Fruit fly (Drosophila melanogaster) whole organism, wandering third instar larva: ENCODE data around the gene Cht5.
A peak's percentile ranks its signal among the peaks of the same experiment; 100 is the strongest.

Experiments used
- CG32264 ChIP-seq: fragments of 200-800 bp; sonication (Bioruptor generic); optimal IDR thresholded peaks from 2 replicates; lab custom pipeline; 2016; ENCODE audit warnings: missing biosample characterization, missing genetic modification characterization
- CG9705 ChIP-seq: fragments of 200-800 bp; sonication (Bioruptor generic); optimal IDR thresholded peaks from 2 replicates; lab custom pipeline; 2018; ENCODE audit warnings: missing biosample characterization, mild to moderate bottlenecking, missing genetic modification characterization
- CrebA ChIP-seq: fragments of 200-800 bp; sonication (Bioruptor generic); optimal IDR thresholded peaks from 2 replicates; lab custom pipeline; 2016; ENCODE audit warnings: missing biosample characterization, mild to moderate bottlenecking, missing genetic modification characterization, borderline replicate concordance
- Dfd ChIP-seq: fragments of >200 bp; optimal IDR thresholded peaks from 2 replicates; lab custom pipeline; 2017; ENCODE audit warnings: missing biosample characterization, missing genetic modification characterization
- GATAd ChIP-seq: sonication (Bioruptor generic); optimal IDR thresholded peaks from 2 replicates; lab custom pipeline; 2016; ENCODE audit warnings: missing biosample characterization, missing genetic modification characterization
- HLH106 ChIP-seq: fragments of 200-800 bp; optimal IDR thresholded peaks from 3 replicates; lab custom pipeline; 2019; ENCODE audit warnings: missing biosample characterization, mild to moderate bottlenecking, missing genetic modification characterization, moderate library complexity
- Hnf4 ChIP-seq: fragments of 200-800 bp; sonication (Bioruptor generic); optimal IDR thresholded peaks from 2 replicates; lab custom pipeline; 2016; ENCODE audit warnings: missing biosample characterization, mild to moderate bottlenecking, missing genetic modification characterization
- Hr78 ChIP-seq: fragments of >200 bp; optimal IDR thresholded peaks from 2 replicates; lab custom pipeline; 2017; ENCODE audit warnings: missing biosample characterization, missing genetic modification characterization
- Hr83 ChIP-seq: fragments of 200-300 bp; sonication (Bioruptor generic); optimal IDR thresholded peaks from 2 replicates; lab custom pipeline; 2016; ENCODE audit warnings: missing biosample characterization, mild to moderate bottlenecking, missing genetic modification characterization, moderate library complexity; ENCODE audit not compliant: poor library complexity, severe bottlenecking
- Jra ChIP-seq: sonication (Bioruptor generic); optimal IDR thresholded peaks from 2 replicates; lab custom pipeline; 2016; ENCODE audit warnings: missing biosample characterization, missing genetic modification characterization
- Mio ChIP-seq: sonication (Bioruptor generic); optimal IDR thresholded peaks from 2 replicates; lab custom pipeline; 2016; ENCODE audit warnings: missing biosample characterization, missing genetic modification characterization
- Myc ChIP-seq: fragments of >200 bp; optimal IDR thresholded peaks from 2 replicates; lab custom pipeline; 2017
- OdsH ChIP-seq: fragments of 200-800 bp; sonication (Bioruptor generic); optimal IDR thresholded peaks from 2 replicates; lab custom pipeline; 2016; ENCODE audit warnings: missing biosample characterization, mild to moderate bottlenecking, missing genetic modification characterization
- Rel ChIP-seq, 2 experiments: fragments of 200-800 bp; sonication (Bioruptor generic) in 1 of 2; optimal IDR thresholded peaks; 2 replicates in 1 of 2; 3 replicates in 1 of 2; lab custom pipeline; 2016 to 2019; ENCODE audit warnings: mild to moderate bottlenecking in 2 of 2, missing biosample characterization in 2 of 2, missing genetic modification characterization in 2 of 2, moderate library complexity in 1 of 2
- Vsx2 ChIP-seq: fragments of 200-300, 225-300 bp; sonication (Bioruptor generic); optimal IDR thresholded peaks from 2 replicates; lab custom pipeline; 2018; ENCODE audit warnings: missing biosample characterization, missing genetic modification characterization; ENCODE audit not compliant: partially characterized antibody
- br ChIP-seq: fragments of 200-800 bp; sonication (Bioruptor generic); optimal IDR thresholded peaks from 2 replicates; lab custom pipeline; 2016; ENCODE audit warnings: missing biosample characterization, missing genetic modification characterization
- brk ChIP-seq: fragments of 200-800 bp; sonication (Bioruptor generic); optimal IDR thresholded peaks from 2 replicates; lab custom pipeline; 2016; ENCODE audit warnings: missing biosample characterization, mild to moderate bottlenecking, missing genetic modification characterization
- dl ChIP-seq, 2 experiments: fragments of 175-275, 200-275 bp in 1 of 2; fragments of 200-275 bp in 1 of 2; sonication (Bioruptor generic); optimal IDR thresholded peaks; lab custom pipeline; 2018; ENCODE audit warnings: mild to moderate bottlenecking in 2 of 2, missing biosample characterization in 2 of 2, missing genetic modification characterization in 2 of 2, moderate library complexity in 2 of 2; ENCODE audit not compliant: partially characterized antibody in 2 of 2, insufficient read depth in 1 of 2
- dmrt93B ChIP-seq: fragments of 200-800 bp; sonication (Bioruptor generic); optimal IDR thresholded peaks from 2 replicates; lab custom pipeline; 2018; ENCODE audit warnings: missing biosample characterization, mild to moderate bottlenecking, missing genetic modification characterization
- dsf ChIP-seq: sonication (Bioruptor generic); optimal IDR thresholded peaks from 2 replicates; lab custom pipeline; 2016; ENCODE audit warnings: missing biosample characterization, missing genetic modification characterization, borderline replicate concordance
- ey ChIP-seq: fragments of 200-800 bp; sonication (Bioruptor generic); optimal IDR thresholded peaks from 2 replicates; lab custom pipeline; 2016; ENCODE audit warnings: missing biosample characterization, missing genetic modification characterization
- fru ChIP-seq: fragments of 200-800 bp; sonication (Bioruptor generic); optimal IDR thresholded peaks from 3 replicates; lab custom pipeline; 2016; ENCODE audit warnings: missing biosample characterization, mild to moderate bottlenecking, missing genetic modification characterization
- h ChIP-seq: fragments of 200-800 bp; sonication (Bioruptor generic); optimal IDR thresholded peaks from 3 replicates; lab custom pipeline; 2016; ENCODE audit warnings: missing biosample characterization, mild to moderate bottlenecking, missing genetic modification characterization
- jim ChIP-seq: fragments of 175-275, 200-325 bp; sonication (Bioruptor generic); optimal IDR thresholded peaks from 2 replicates; lab custom pipeline; 2016; ENCODE audit warnings: missing biosample characterization, mild to moderate bottlenecking, missing genetic modification characterization
- lola ChIP-seq: fragments of >200 bp; optimal IDR thresholded peaks from 2 replicates; lab custom pipeline; 2017; ENCODE audit warnings: missing biosample characterization, missing genetic modification characterization
- pan ChIP-seq: fragments of >200 bp; optimal IDR thresholded peaks from 2 replicates; lab custom pipeline; 2017
- psq ChIP-seq: fragments of 200-800 bp; sonication (Bioruptor generic); optimal IDR thresholded peaks from 3 replicates; lab custom pipeline; 2017; ENCODE audit warnings: missing biosample characterization, mild to moderate bottlenecking, missing genetic modification characterization, moderate library complexity
- sage ChIP-seq: fragments of 200-800 bp; sonication (Bioruptor generic); optimal IDR thresholded peaks from 2 replicates; lab custom pipeline; 2016; ENCODE audit warnings: missing biosample characterization, mild to moderate bottlenecking, missing genetic modification characterization
- sv ChIP-seq: fragments of 200-800 bp; sonication (Bioruptor generic); optimal IDR thresholded peaks from 3 replicates; lab custom pipeline; 2016; ENCODE audit warnings: missing biosample characterization, missing genetic modification characterization
- tai ChIP-seq: sonication (Bioruptor generic); optimal IDR thresholded peaks from 2 replicates; lab custom pipeline; 2016; ENCODE audit warnings: missing biosample characterization, missing genetic modification characterization
- usp ChIP-seq: fragments of >200 bp; optimal IDR thresholded peaks from 2 replicates; lab custom pipeline; 2017; ENCODE audit warnings: missing biosample characterization, missing genetic modification characterization
- woc ChIP-seq: sonication (Bioruptor generic); optimal IDR thresholded peaks from 2 replicates; lab custom pipeline; 2016; ENCODE audit warnings: missing biosample characterization, mild to moderate bottlenecking, missing genetic modification characterization

The Cht5 gene

dm6 chr3R:13767239-13767638 is at the start of gene Cht5:
Gene Cht5 (plus strand): TSS chr3R:13767549.
- TF ChIP-seq CG32264 (GFP tag; lab: Kevin White, UChicago) (no peak), dmrt93B (GFP tag; lab: Kevin White, UChicago) (no peak), Rel (GFP tag; optimal IDR thresholded peaks at IDR 0.05; lab: Kevin White, UChicago) (no peak), Rel (tag; optimal IDR thresholded peaks at IDR 0.05; lab: Kevin White, UChicago) (no peak), h (GFP tag; lab: Kevin White, UChicago) (no peak), fru (GFP tag; lab: Kevin White, UChicago) (peak; percentile 11), Hr83 (no peak)

- TF ChIP-seq ey (GFP tag; lab: Kevin White, UChicago) (no peak), CG32264 (GFP tag; lab: Kevin White, UChicago) (no peak), h (GFP tag; lab: Kevin White, UChicago) (no peak), CG9705 (GFP tag; lab: Kevin White, UChicago) (no peak), jim (GFP tag; lab: Kevin White, UChicago) (no peak), Vsx2 (GFP tag; lab: Kevin White, UChicago) (no peak), OdsH (GFP tag; lab: Kevin White, UChicago) (no peak), fru (GFP tag; lab: Kevin White, UChicago) (no peak), woc (GFP tag; lab: Kevin White, UChicago) (no peak), GATAd (GFP tag; lab: Kevin White, UChicago) (no peak), tai (GFP tag; lab: Kevin White, UChicago) (no peak), HLH106 (tag; lab: Kevin White, UChicago) (no peak), br (GFP tag; lab: Kevin White, UChicago) (no peak), Hr78 (GFP tag; lab: Kevin White, UChicago) (no peak), lola (GFP tag; lab: Kevin White, UChicago) (no peak), Hnf4 (GFP tag; lab: Kevin White, UChicago) (no peak)
Measured at dm6 chr3R:13718076-13718475, 49.3 kb upstream of the Cht5 start, which contains the start of gene Ubc87F. Gene Ubc87F (minus strand): TSS chr3R:13718176.

- no peak for TF ChIP-seq Jra (GFP tag; lab: Kevin White, UChicago)
- TF ChIP-seq OdsH (GFP tag; lab: Kevin White, UChicago), result no peak
- no peak for TF ChIP-seq CG9705 (GFP tag; lab: Kevin White, UChicago)
- TF ChIP-seq tai (GFP tag; lab: Kevin White, UChicago), result no peak
- no peak for TF ChIP-seq fru (GFP tag; lab: Kevin White, UChicago)
- TF ChIP-seq sv (GFP tag; lab: Kevin White, UChicago), result no peak
- no peak for TF ChIP-seq sage
- TF ChIP-seq Mio, result no peak
- TF ChIP-seq psq, result no peak
- TF ChIP-seq dsf (GFP tag; lab: Kevin White, UChicago), result no peak
- no peak for TF ChIP-seq brk (GFP tag; lab: Kevin White, UChicago)
- no peak for TF ChIP-seq pan (lab: Kevin White, UChicago)
- no peak for TF ChIP-seq woc (GFP tag; lab: Kevin White, UChicago)
- no peak for TF ChIP-seq GATAd (GFP tag; lab: Kevin White, UChicago)
- no peak for TF ChIP-seq Hnf4 (GFP tag; lab: Kevin White, UChicago)
- TF ChIP-seq Myc (lab: Kevin White, UChicago), result no peak
Measured at dm6 chr3R:13719053-13719452, 48.3 kb upstream of the Cht5 start.

dm6 chr3R:13720798-13721197 is 46.6 kb upstream of the Cht5 start:
- TF ChIP-seq Myc (lab: Kevin White, UChicago), result no peak
- no peak for TF ChIP-seq tai (GFP tag; lab: Kevin White, UChicago)
- no peak for TF ChIP-seq CrebA
- TF ChIP-seq Dfd (GFP tag; lab: Kevin White, UChicago), result no peak
- TF ChIP-seq jim (GFP tag; lab: Kevin White, UChicago), result no peak
- no peak for TF ChIP-seq sv (GFP tag; lab: Kevin White, UChicago)
- TF ChIP-seq CG32264 (GFP tag; lab: Kevin White, UChicago), result no peak
- TF ChIP-seq dmrt93B (GFP tag; lab: Kevin White, UChicago), result no peak
- no peak for TF ChIP-seq woc (GFP tag; lab: Kevin White, UChicago)
- TF ChIP-seq Mio, result no peak
- no peak for TF ChIP-seq HLH106 (tag; lab: Kevin White, UChicago)
- TF ChIP-seq, all 38 proteins: peak for 0

dm6 chr3R:13721998-13722397 is 45.4 kb upstream of the Cht5 start:
- TF ChIP-seq br (GFP tag; lab: Kevin White, UChicago), result no peak
- TF ChIP-seq jim (GFP tag; lab: Kevin White, UChicago), result no peak
- TF ChIP-seq brk (GFP tag; lab: Kevin White, UChicago), result no peak
- no peak for TF ChIP-seq OdsH (GFP tag; lab: Kevin White, UChicago)
- TF ChIP-seq HLH106 (tag; lab: Kevin White, UChicago), result no peak
- no peak for TF ChIP-seq sage
- TF ChIP-seq usp, result no peak
- no peak for TF ChIP-seq Hnf4 (GFP tag; lab: Kevin White, UChicago)
- no peak for TF ChIP-seq h (GFP tag; lab: Kevin White, UChicago)
- TF ChIP-seq dl (GFP tag; optimal IDR thresholded peaks at IDR 0.05; lab: Kevin White, UChicago; ENCODE audit: insufficient read depth in 1 of 2, partially characterized antibody in 2 of 2), result no peak
- TF ChIP-seq Hr78 (GFP tag; lab: Kevin White, UChicago), result no peak
- TF ChIP-seq dsf (GFP tag; lab: Kevin White, UChicago), result no peak
